Fruit fly (Drosophila melanogaster) whole organism, embryonic: ENCODE data around the gene Acp76A.

Experiments used
- ATbp ChIP-seq: fragments of 200-800 bp; sonication (Bioruptor generic); optimal IDR thresholded peaks from 2 replicates; lab custom pipeline; 2017; ENCODE audit warnings: missing biosample characterization, mild to moderate bottlenecking, missing genetic modification characterization, missing genetic modification reagents
- Blimp-1 ChIP-seq: fragments of 200-800 bp; sonication (Bioruptor generic); optimal IDR thresholded peaks from 3 replicates; lab custom pipeline; 2018; ENCODE audit warnings: missing biosample characterization, missing genetic modification characterization, mild to moderate bottlenecking, moderate library complexity, missing genetic modification reagents
- CG10431 ChIP-seq: fragments of 200-800 bp; sonication (Bioruptor generic); optimal IDR thresholded peaks from 3 replicates; lab custom pipeline; 2018; ENCODE audit warnings: missing biosample characterization, mild to moderate bottlenecking, missing genetic modification characterization
- CG10543 ChIP-seq: fragments of 200-800 bp; sonication (Bioruptor generic); optimal IDR thresholded peaks from 3 replicates; lab custom pipeline; 2017; ENCODE audit warnings: missing biosample characterization, mild to moderate bottlenecking, missing genetic modification characterization, moderate library complexity
- CG11695 ChIP-seq: fragments of 200-800 bp; sonication (Bioruptor generic); IDR thresholded peaks from 3 replicates; pipeline ENCODE4 v1.3.6; 2022; ENCODE audit warnings: missing biosample characterization, missing genetic modification characterization
- CG12391 ChIP-seq: fragments of 200-800 bp; sonication (Bioruptor generic); optimal IDR thresholded peaks from 3 replicates; lab custom pipeline; 2018; ENCODE audit warnings: missing biosample characterization, mild to moderate bottlenecking, missing genetic modification characterization, moderate library complexity
- CG13424 ChIP-seq: fragments of 200-800 bp; sonication (Bioruptor generic); optimal IDR thresholded peaks from 2 replicates; lab custom pipeline; 2019; ENCODE audit warnings: missing biosample characterization, mild to moderate bottlenecking, missing genetic modification characterization, moderate library complexity
- CG13894 ChIP-seq: fragments of 200-800 bp; sonication (Bioruptor generic); optimal IDR thresholded peaks from 3 replicates; lab custom pipeline; 2018; ENCODE audit warnings: missing biosample characterization, mild to moderate bottlenecking, missing genetic modification characterization, moderate library complexity
- CG17385 ChIP-seq: fragments of 200-800 bp; sonication (Bioruptor generic); optimal IDR thresholded peaks from 3 replicates; lab custom pipeline; 2018; ENCODE audit warnings: missing biosample characterization, mild to moderate bottlenecking, missing genetic modification characterization
- CG17568 ChIP-seq: fragments of 200-800 bp; sonication (Bioruptor generic); optimal IDR thresholded peaks from 2 replicates; lab custom pipeline; 2018; ENCODE audit warnings: missing biosample characterization, mild to moderate bottlenecking, missing genetic modification characterization, moderate library complexity
- CG17802 ChIP-seq: fragments of 200-800 bp; sonication (Bioruptor generic); optimal IDR thresholded peaks from 2 replicates; lab custom pipeline; 2018; ENCODE audit warnings: missing biosample characterization, mild to moderate bottlenecking, missing genetic modification characterization, moderate library complexity
- CG18599 ChIP-seq: fragments of 200-800 bp; sonication (Bioruptor generic); optimal IDR thresholded peaks from 3 replicates; lab custom pipeline; 2017; ENCODE audit warnings: missing biosample characterization, missing genetic modification characterization, mild to moderate bottlenecking, moderate library complexity, missing genetic modification reagents
- CG2120 ChIP-seq: fragments of 200-800 bp; sonication (Bioruptor generic); optimal IDR thresholded peaks from 3 replicates; lab custom pipeline; 2016; ENCODE audit warnings: missing biosample characterization, missing genetic modification characterization
- CG31441 ChIP-seq: fragments of 200-800 bp; sonication (Bioruptor generic); IDR thresholded peaks from 2 replicates; pipeline ENCODE4 v1.3.6; 2022; ENCODE audit warnings: missing biosample characterization, missing genetic modification characterization
- CG3726 ChIP-seq: fragments of 200-800 bp; sonication (Bioruptor generic); IDR thresholded peaks from 3 replicates; pipeline ENCODE4, ENCODE4 v1.3.6; 2022; ENCODE audit warnings: missing biosample characterization, missing genetic modification characterization
- CG3847 ChIP-seq: fragments of 200-800 bp; sonication (Bioruptor generic); IDR thresholded peaks from 2 replicates; pipeline ENCODE4 v1.3.6; 2022; ENCODE audit warnings: missing biosample characterization, missing genetic modification characterization
- CG5180 ChIP-seq: fragments of 200-800 bp; sonication (Bioruptor generic); optimal IDR thresholded peaks from 3 replicates; lab custom pipeline; 2017; ENCODE audit warnings: missing biosample characterization, missing genetic modification characterization, mild to moderate bottlenecking, moderate library complexity, missing genetic modification reagents
- CG7963 ChIP-seq: fragments of 200-800 bp; sonication (Bioruptor generic); IDR thresholded peaks from 3 replicates; pipeline ENCODE4 v1.3.6; 2022; ENCODE audit warnings: missing biosample characterization, missing genetic modification characterization; ENCODE audit not compliant: partially characterized antibody
- CG8281 ChIP-seq: fragments of 200-800 bp; sonication (Bioruptor generic); optimal IDR thresholded peaks from 2 replicates; lab custom pipeline; 2018; ENCODE audit warnings: missing biosample characterization, mild to moderate bottlenecking, missing genetic modification characterization, moderate library complexity
- D19B ChIP-seq: fragments of 200-800 bp; sonication (Bioruptor generic); optimal IDR thresholded peaks from 2 replicates; lab custom pipeline; 2017; ENCODE audit warnings: missing biosample characterization, mild to moderate bottlenecking, missing genetic modification characterization
- Dbx ChIP-seq: fragments of 200-800 bp; sonication (Bioruptor generic); IDR thresholded peaks from 3 replicates; pipeline ENCODE4 v1.3.6; 2022; ENCODE audit warnings: missing biosample characterization, missing genetic modification characterization
- Drgx ChIP-seq: fragments of 200-800 bp; sonication (Bioruptor generic); IDR thresholded peaks from 2 replicates; pipeline ENCODE4 v1.3.6; 2022; ENCODE audit warnings: missing biosample characterization, missing genetic modification characterization
- Fer3 ChIP-seq: fragments of 200-800 bp; sonication (Bioruptor generic); optimal IDR thresholded peaks from 2 replicates; lab custom pipeline; 2018; ENCODE audit warnings: missing biosample characterization, mild to moderate bottlenecking, missing genetic modification characterization, moderate library complexity
- Gsc ChIP-seq: fragments of 200-800 bp; sonication (Bioruptor generic); IDR thresholded peaks from 2 replicates; pipeline ENCODE4 v1.3.6; 2022; ENCODE audit warnings: missing biosample characterization, missing genetic modification characterization
- Hmr ChIP-seq: fragments of 200-800 bp; sonication (Bioruptor generic); optimal IDR thresholded peaks from 3 replicates; lab custom pipeline; 2017; ENCODE audit warnings: mild to moderate bottlenecking, missing biosample characterization, missing genetic modification reagents, missing genetic modification characterization
- Hr39 ChIP-seq: fragments of >200 bp; optimal IDR thresholded peaks from 2 replicates; lab custom pipeline; 2017
- Hr51 ChIP-seq, 2 experiments: fragments of 200-800 bp; sonication (Bioruptor generic); optimal IDR thresholded peaks; 2 replicates in 1 of 2; 3 replicates in 1 of 2; lab custom pipeline; 2016 to 2018; ENCODE audit warnings: missing biosample characterization in 2 of 2, missing genetic modification characterization in 2 of 2, mild to moderate bottlenecking in 1 of 2, moderate library complexity in 1 of 2
- Meics ChIP-seq: fragments of 200-800 bp; sonication (Bioruptor generic); optimal IDR thresholded peaks from 2 replicates; lab custom pipeline; 2017; ENCODE audit warnings: missing biosample characterization, mild to moderate bottlenecking, missing genetic modification characterization
- Nf-YA ChIP-seq: fragments of 200-800 bp; sonication (Bioruptor generic); IDR thresholded peaks from 2 replicates; pipeline ENCODE4 v1.3.6; 2022; ENCODE audit warnings: missing biosample characterization, missing genetic modification characterization
- Nf-YC ChIP-seq: fragments of 200-800 bp; optimal IDR thresholded peaks from 3 replicates; lab custom pipeline; 2019; ENCODE audit warnings: missing biosample characterization, mild to moderate bottlenecking, missing genetic modification characterization, moderate library complexity
- Ptx1 ChIP-seq: fragments of 200-800 bp; sonication (Bioruptor generic); IDR thresholded peaks from 2 replicates; pipeline ENCODE4 v1.3.6; 2022; ENCODE audit warnings: missing biosample characterization, missing genetic modification characterization
- Side ChIP-seq: fragments of 200-800 bp; sonication (Bioruptor generic); optimal IDR thresholded peaks from 2 replicates; lab custom pipeline; 2016; ENCODE audit warnings: missing biosample characterization, missing genetic modification characterization
- amos ChIP-seq: fragments of 200-800 bp; sonication (Bioruptor generic); IDR thresholded peaks from 2 replicates; pipeline ENCODE4 v1.3.6; 2022; ENCODE audit warnings: missing biosample characterization, missing genetic modification characterization; ENCODE audit not compliant: partially characterized antibody
- br ChIP-seq: fragments of >200 bp; optimal IDR thresholded peaks from 2 replicates; lab custom pipeline; 2017
- chif ChIP-seq, 2 experiments: fragments of 200-800 bp; sonication (Bioruptor generic); optimal IDR thresholded peaks; 3 replicates each; lab custom pipeline; 2016; ENCODE audit warnings: missing biosample characterization in 2 of 2, missing genetic modification characterization in 2 of 2
- dpn ChIP-seq, 2 experiments: fragments of 200-800 bp; sonication (Bioruptor generic); optimal IDR thresholded peaks; 3 replicates each; lab custom pipeline; 2016; ENCODE audit warnings: missing biosample characterization in 2 of 2, missing genetic modification characterization in 2 of 2
- gce ChIP-seq: fragments of 200-800 bp; sonication (Bioruptor generic); IDR thresholded peaks from 3 replicates; pipeline ENCODE4 v1.3.6; 2022; ENCODE audit warnings: missing biosample characterization, missing genetic modification characterization
- gcm ChIP-seq: fragments of 200-800 bp; sonication (Bioruptor generic); optimal IDR thresholded peaks from 2 replicates; lab custom pipeline; 2019; ENCODE audit warnings: missing biosample characterization, mild to moderate bottlenecking, missing genetic modification characterization, moderate library complexity
- ham ChIP-seq: fragments of 200-800 bp; sonication (Bioruptor generic); IDR thresholded peaks from 2 replicates; pipeline ENCODE4 v1.3.6; 2022; ENCODE audit warnings: missing biosample characterization, missing genetic modification characterization
- hth ChIP-seq: fragments of >200 bp; optimal IDR thresholded peaks from 2 replicates; lab custom pipeline; 2017; ENCODE audit warnings: inconsistent platforms
- inv ChIP-seq: fragments of 200-800 bp; sonication (Bioruptor generic); IDR thresholded peaks from 2 replicates; pipeline ENCODE4 v1.3.6; 2022; ENCODE audit warnings: missing biosample characterization, missing genetic modification characterization; ENCODE audit not compliant: partially characterized antibody
- mirr ChIP-seq: fragments of 200-800 bp; sonication (Bioruptor generic); optimal IDR thresholded peaks from 3 replicates; lab custom pipeline; 2018; ENCODE audit warnings: missing biosample characterization, mild to moderate bottlenecking, missing genetic modification characterization
- pros ChIP-seq: fragments of 200-800 bp; sonication (Bioruptor generic); optimal IDR thresholded peaks from 3 replicates; lab custom pipeline; 2019; ENCODE audit warnings: missing biosample characterization, mild to moderate bottlenecking, missing genetic modification characterization, moderate library complexity
- sqz ChIP-seq: fragments of 200-800 bp; sonication (Bioruptor generic); optimal IDR thresholded peaks from 3 replicates; lab custom pipeline; 2018; ENCODE audit warnings: missing biosample characterization, mild to moderate bottlenecking, missing genetic modification characterization
- toy ChIP-seq: fragments of 200-800 bp; sonication (Bioruptor generic); IDR thresholded peaks from 2 replicates; pipeline ENCODE4 v1.3.6; 2022; ENCODE audit warnings: missing biosample characterization, missing genetic modification characterization
- trh ChIP-seq: fragments of 200-800 bp; sonication (Bioruptor generic); optimal IDR thresholded peaks from 2 replicates; lab custom pipeline; 2016; ENCODE audit warnings: missing biosample characterization, missing genetic modification characterization
- tup ChIP-seq: fragments of 200-800 bp; sonication (Bioruptor generic); optimal IDR thresholded peaks from 2 replicates; lab custom pipeline; 2016; ENCODE audit warnings: missing biosample characterization, mild to moderate bottlenecking, missing genetic modification characterization, moderate library complexity
- vfl ChIP-seq: fragments of 200-800 bp; sonication (Bioruptor generic); optimal IDR thresholded peaks from 2 replicates; lab custom pipeline; 2016; ENCODE audit warnings: missing biosample characterization, missing genetic modification characterization
- vvl ChIP-seq: fragments of 200-800 bp; sonication (Bioruptor generic); IDR thresholded peaks from 2 replicates; pipeline ENCODE4 v1.3.6; 2022; ENCODE audit warnings: missing biosample characterization, missing genetic modification characterization

The Acp76A gene

DNA sequence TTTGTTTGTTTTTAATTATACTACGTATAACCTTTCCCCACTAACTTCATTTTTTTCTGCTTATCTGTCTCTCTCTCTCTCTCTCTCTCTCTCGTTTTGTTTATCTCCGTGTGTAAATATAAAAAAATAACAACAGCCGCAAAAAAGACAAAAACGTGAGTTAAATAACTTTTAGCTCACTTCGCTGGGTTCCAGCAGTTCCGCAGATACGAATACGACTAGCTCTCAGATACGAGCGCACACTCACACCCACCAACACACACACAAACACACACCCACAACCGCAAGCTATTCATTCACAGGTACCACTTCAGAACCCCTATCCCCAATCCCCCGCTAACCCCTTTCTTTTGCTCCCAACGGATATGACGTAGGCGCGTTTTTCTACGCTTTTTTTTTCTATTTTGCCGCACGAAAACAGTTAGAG, 20.4 kb upstream of the Acp76A start (continued):
- no peak for TF ChIP-seq Hr51 (GFP tag; optimal IDR thresholded peaks at IDR 0.05; lab: Kevin White, UChicago)
- peak; percentile 45 for TF ChIP-seq Drgx (GFP tag; lab: Robert Waterston, UW)
- TF ChIP-seq CG3847 (GFP tag; lab: Robert Waterston, UW), result no peak
- no peak for TF ChIP-seq vfl (GFP tag; lab: Kevin White, UChicago)
- TF ChIP-seq mirr (GFP tag; lab: Kevin White, UChicago), result peak; percentile 67
- no peak for TF ChIP-seq vvl
- TF ChIP-seq Hr39, result no peak
- TF ChIP-seq CG17802, result no peak
- no peak for TF ChIP-seq chif (GFP tag; optimal IDR thresholded peaks at IDR 0.05; lab: Kevin White, UChicago)
- TF ChIP-seq tup (GFP tag; lab: Kevin White, UChicago), result no peak
- TF ChIP-seq CG2120 (GFP tag; lab: Kevin White, UChicago), result no peak
- TF ChIP-seq hth (lab: Kevin White, UChicago), result no peak
- TF ChIP-seq gcm (GFP tag; lab: Kevin White, UChicago), result no peak
- no peak for TF ChIP-seq Nf-YA
- no peak for TF ChIP-seq CG10431
- no peak for TF ChIP-seq CG5180 (GFP tag; lab: Kevin White, UChicago)
- TF ChIP-seq toy, result no peak
- no peak for TF ChIP-seq br (lab: Kevin White, UChicago)
- TF ChIP-seq CG12391 (tag; lab: Kevin White, UChicago), result no peak
- no peak for TF ChIP-seq Ptx1 (GFP tag; lab: Robert Waterston, UW)

DNA sequence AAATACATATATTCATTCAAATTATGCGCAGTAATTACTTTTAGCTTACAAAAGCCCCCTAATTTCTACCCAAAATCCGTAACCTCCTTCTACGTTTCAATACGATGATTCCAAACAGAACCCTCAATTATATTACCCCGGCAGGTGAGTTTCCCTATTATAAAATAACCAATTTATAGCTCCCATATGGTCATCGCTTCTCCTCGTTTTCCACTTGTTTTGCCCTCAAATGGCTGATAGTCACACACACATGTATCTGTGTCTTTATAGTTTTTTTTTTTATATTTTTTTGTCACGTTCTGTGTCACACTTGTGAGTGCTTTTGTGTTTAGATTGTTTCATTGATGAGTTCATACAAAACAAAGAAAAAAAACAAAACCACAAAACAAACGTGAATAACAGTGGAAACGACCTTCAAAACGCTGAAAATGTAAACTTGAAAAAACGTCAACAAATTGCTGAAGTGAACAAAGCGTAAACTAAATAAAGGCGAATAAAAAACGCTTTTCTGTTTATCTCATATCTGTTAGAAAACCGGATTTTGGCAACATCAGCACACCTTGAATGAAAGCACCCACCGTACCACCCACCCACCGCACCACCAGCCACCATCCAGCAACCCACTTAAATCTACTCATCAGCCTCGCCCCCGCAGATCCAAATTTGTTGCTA, 19.5 kb upstream of the Acp76A start:
- peak; percentile 37 for TF ChIP-seq Hmr
- peak; percentile 3 for TF ChIP-seq pros
- TF ChIP-seq CG8281 (tag; lab: Kevin White, UChicago), result peak; percentile 54
- peak; percentile 78 for TF ChIP-seq CG18599
- TF ChIP-seq CG10543 (GFP tag; lab: Kevin White, UChicago), result peak; percentile 69
- TF ChIP-seq Gsc (GFP tag; lab: Robert Waterston, UW), result no peak
- TF ChIP-seq mirr (GFP tag; lab: Kevin White, UChicago), result peak; percentile 34
- peak; percentile 23 for TF ChIP-seq ATbp (GFP tag; lab: Kevin White, UChicago)
- TF ChIP-seq inv (GFP tag; lab: Robert Waterston, UW), result no peak
- peak; percentile 0 for TF ChIP-seq CG17385 (GFP tag; lab: Kevin White, UChicago)
- no peak for TF ChIP-seq dpn (GFP tag; optimal IDR thresholded peaks at IDR 0.05; lab: Kevin White, UChicago)
- peak; percentile 78 for TF ChIP-seq CG13894 (tag; lab: Kevin White, UChicago)
- TF ChIP-seq gce (GFP tag; lab: Robert Waterston, UW), result peak; percentile 8; the same call in 1 of the 3 replicates
- TF ChIP-seq Side (GFP tag; lab: Kevin White, UChicago), result no peak
- TF ChIP-seq Blimp-1 (GFP tag; lab: Kevin White, UChicago), result peak; percentile 33
- no peak for TF ChIP-seq ham (GFP tag; lab: Robert Waterston, UW)
- TF ChIP-seq CG31441 (GFP tag; lab: Robert Waterston, UW), result 0 out of 2 replicates have a peak, but pooled peaks have one; percentile 22
- peak; percentile 33 for TF ChIP-seq D19B (GFP tag; lab: Kevin White, UChicago)
- no peak for TF ChIP-seq amos (GFP tag; lab: Robert Waterston, UW)
- TF ChIP-seq Meics, result peak; percentile 32
- TF ChIP-seq CG17568 (GFP tag; lab: Kevin White, UChicago), result peak; percentile 28
- TF ChIP-seq trh (GFP tag; lab: Kevin White, UChicago), result no peak
- TF ChIP-seq Dbx (GFP tag; lab: Robert Waterston, UW), result 0 out of 3 replicates have a peak, but pooled peaks have one; percentile 33
- TF ChIP-seq sqz (GFP tag; lab: Kevin White, UChicago), result peak; percentile 80
- no peak for TF ChIP-seq Nf-YC (tag; lab: Kevin White, UChicago)
- TF ChIP-seq vvl, result peak; percentile 43
- TF ChIP-seq CG7963 (GFP tag; lab: Robert Waterston, UW), result no peak
- peak; percentile 31; the same call in 1 of the 3 replicates for TF ChIP-seq CG11695 (GFP tag; lab: Robert Waterston, UW)
- TF ChIP-seq Fer3, result peak; percentile 48
- no peak for TF ChIP-seq CG3726 (GFP tag; lab: Robert Waterston, UW)
- peak; percentile 14 for TF ChIP-seq CG13424 (tag; lab: Kevin White, UChicago)
